Worm (Caenorhabditis elegans): ENCODE data around the gene cal-1.

ce11 chrV:12511946-12512345 lies 5.1 kb downstream of the cal-1 start:
- TF ChIP-seq lin-39 (tag; optimal IDR thresholded peaks at IDR 0.05) (no peak), fkh-10 (GFP tag; optimal IDR thresholded peaks at IDR 0.05) (no peak), nhr-11 (tag; optimal IDR thresholded peaks at IDR 0.05) (no peak), ama-1 (optimal IDR thresholded peaks at IDR 0.05) (no peak), lin-38 (GFP tag; IDR thresholded peaks at IDR 0.05) (no peak), ZK546.5 (tag; optimal IDR thresholded peaks at IDR 0.05) (no peak), lir-3 (tag; optimal IDR thresholded peaks at IDR 0.05) (no peak), dve-1 (tag; optimal IDR thresholded peaks at IDR 0.05; ENCODE audit: insufficient read depth) (no peak), skn-1 (tag; optimal IDR thresholded peaks at IDR 0.05) (no peak), unc-39 (tag; optimal IDR thresholded peaks at IDR 0.05) (no peak), jun-1 (tag; optimal IDR thresholded peaks at IDR 0.05) (no peak), nhr-25 (tag; optimal IDR thresholded peaks at IDR 0.05; ENCODE audit: borderline replicate concordance, insufficient read depth) (no peak), fos-1 (tag; optimal IDR thresholded peaks at IDR 0.05) (no peak)

Measured in whole organism, L4 larva.